Fruit fly (Drosophila melanogaster) ovary, adult (tissue): ENCODE results near the gene CG31650.

Experiments
- CG17801 ChIP-seq: fragments of 200-800 bp; optimal IDR thresholded peaks from 2 replicates; lab custom pipeline; 2019; ENCODE audit warnings: missing biosample characterization, mild to moderate bottlenecking, missing genetic modification characterization, moderate library complexity; ENCODE audit not compliant: partially characterized antibody

CG31650 gene

DNA sequence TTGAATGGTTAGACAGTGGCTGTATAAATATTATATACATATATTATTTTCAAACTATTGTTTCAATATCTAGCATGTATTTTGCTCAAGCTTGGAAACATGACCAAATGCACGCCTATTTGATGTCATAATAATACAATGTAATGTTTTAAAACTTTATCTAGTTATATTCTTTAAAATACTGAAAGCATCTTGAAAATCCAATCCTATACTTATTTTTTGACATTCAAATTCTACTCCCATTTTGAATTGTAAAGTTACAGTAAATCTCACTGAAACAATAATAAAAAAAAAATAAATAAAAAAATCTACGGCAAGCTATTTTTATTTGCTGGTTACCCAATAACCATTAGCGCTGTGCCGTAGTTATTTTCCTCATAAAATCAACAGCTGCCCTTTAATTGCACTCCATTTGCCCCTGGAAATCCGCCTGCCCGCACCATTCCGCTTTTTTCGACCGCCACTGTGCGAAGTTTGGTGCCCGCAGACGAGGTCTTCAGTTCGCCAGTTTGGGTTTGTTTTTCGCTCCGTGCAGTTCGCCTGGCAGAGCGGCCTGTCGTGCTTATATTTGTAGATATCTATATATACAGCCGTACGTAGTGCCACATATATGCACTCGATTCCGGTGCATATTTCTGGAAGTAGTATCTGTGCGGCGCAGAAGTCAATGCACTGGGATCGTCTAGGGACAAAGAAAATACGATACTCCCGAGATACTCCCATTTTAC is 544 bp upstream of the CG31650 start:
- no peak for TF ChIP-seq CG17801 (GFP tag; lab: Kevin White, UChicago)

- TF ChIP-seq CG17801 (GFP tag; lab: Kevin White, UChicago): no peak
These were observed 891 bp downstream of the CG31650 start for dm6 chr2L:5043495-5044146.

dm6 chr2L:5043043-5043442 is 1.5 kb downstream of the CG31650 start, which contains the start of the genes CG33995, CG44000 and CG44001:
Gene CG33995 (plus strand): TSS chr2L:5043270.
Gene CG44000 (plus strand): TSS chr2L:5043270.
Gene CG44001 (plus strand): TSS chr2L:5043270.
- peak; percentile 58 for TF ChIP-seq CG17801 (GFP tag; lab: Kevin White, UChicago)

- no peak for TF ChIP-seq CG17801 (GFP tag; lab: Kevin White, UChicago)
These were observed 2.4 kb downstream of the CG31650 start for dm6 chr2L:5042076-5042475.

DNA sequence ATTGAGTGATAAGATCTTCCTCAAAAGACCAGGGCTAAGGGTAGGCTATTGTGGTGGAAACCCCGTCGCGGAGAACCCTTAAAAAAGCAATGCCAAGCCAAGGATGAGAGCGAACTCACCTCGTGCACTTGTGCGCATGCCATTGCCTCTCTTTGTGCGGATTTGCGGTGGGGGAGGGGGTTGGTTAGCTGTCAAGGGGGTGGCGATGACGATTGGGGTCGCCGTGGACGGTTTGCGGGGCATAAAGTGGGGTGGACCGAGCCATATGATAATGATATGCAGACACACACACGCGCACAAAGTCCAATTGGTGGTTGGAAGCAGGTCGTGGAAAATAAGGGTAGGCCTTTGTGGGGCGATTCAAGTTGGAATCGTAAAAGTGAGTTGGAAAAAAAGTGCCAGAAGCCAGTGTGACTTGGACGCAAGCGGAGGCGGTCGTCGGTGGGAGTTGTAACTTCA is 7.1 kb downstream of the CG31650 start, which contains the start of the genes CG14042 and SP555:
Gene CG14042 (plus strand): TSS at position 308 of the 459 bp plus-strand sequence.
Gene SP555 (plus strand): TSS at position 308 of the 459 bp plus-strand sequence.
- no peak for TF ChIP-seq CG17801 (GFP tag; lab: Kevin White, UChicago)

- TF ChIP-seq CG17801 (GFP tag; lab: Kevin White, UChicago): no peak
These were observed 8.4 kb downstream of the CG31650 start for dm6 chr2L:5036120-5036519.

dm6 chr2L:5031886-5032285 is 12.6 kb downstream of the CG31650 start:
- TF ChIP-seq CG17801 (GFP tag; lab: Kevin White, UChicago): no peak

- no peak for TF ChIP-seq CG17801 (GFP tag; lab: Kevin White, UChicago)
These were observed 13.1 kb downstream of the CG31650 start for dm6 chr2L:5031399-5031798.

DNA sequence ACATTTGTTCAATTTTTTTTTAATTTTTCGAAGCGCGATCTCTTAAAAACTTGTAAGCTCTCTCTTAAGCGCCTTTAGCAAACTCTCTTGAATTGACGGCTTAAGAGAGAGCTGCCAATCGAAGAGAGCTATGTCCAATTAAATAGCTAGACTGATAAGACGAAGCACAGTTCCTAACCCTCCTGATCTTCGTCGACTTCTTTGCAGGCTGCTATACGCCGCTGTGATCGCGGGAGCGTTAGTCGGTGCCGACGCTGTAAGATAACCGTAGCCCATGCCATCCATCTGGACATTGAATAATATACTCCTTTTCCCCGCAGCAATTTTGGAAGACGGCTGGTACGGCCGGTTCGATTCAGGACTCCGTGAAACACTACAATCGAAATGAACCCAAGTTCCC is 14.0 kb downstream of the CG31650 start:
- no peak for TF ChIP-seq CG17801 (GFP tag; lab: Kevin White, UChicago)

DNA sequence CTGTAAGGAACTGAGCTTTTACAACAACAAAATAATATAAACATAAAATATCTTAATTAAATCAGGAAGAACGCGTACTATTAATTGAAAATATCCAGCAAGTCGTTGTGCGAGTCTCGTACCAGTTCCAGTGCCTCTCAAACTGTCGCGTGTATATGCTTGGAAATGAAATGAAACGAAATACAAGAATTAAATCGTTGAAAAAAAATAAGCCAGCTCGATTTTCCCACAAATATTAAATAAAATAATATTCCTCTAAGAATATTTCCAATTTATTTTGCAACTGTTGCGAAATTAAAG is 14.8 kb downstream of the CG31650 start:
- TF ChIP-seq CG17801 (GFP tag; lab: Kevin White, UChicago): no peak

dm6 chr2L:5029049-5029808 is 15.3 kb downstream of the CG31650 start, which contains the start of gene Col4a1:
Gene Col4a1 (plus strand): TSS chr2L:5029609.
- TF ChIP-seq CG17801 (GFP tag; lab: Kevin White, UChicago): no peak

dm6 chr2L:5028091-5028490 is 16.4 kb downstream of the CG31650 start, which contains the start of gene vkg:
Gene vkg (minus strand): TSS chr2L:5028191.
- TF ChIP-seq CG17801 (GFP tag; lab: Kevin White, UChicago): no peak

- no peak for TF ChIP-seq CG17801 (GFP tag; lab: Kevin White, UChicago)
These were observed 17.0 kb downstream of the CG31650 start for dm6 chr2L:5027321-5028069.

DNA sequence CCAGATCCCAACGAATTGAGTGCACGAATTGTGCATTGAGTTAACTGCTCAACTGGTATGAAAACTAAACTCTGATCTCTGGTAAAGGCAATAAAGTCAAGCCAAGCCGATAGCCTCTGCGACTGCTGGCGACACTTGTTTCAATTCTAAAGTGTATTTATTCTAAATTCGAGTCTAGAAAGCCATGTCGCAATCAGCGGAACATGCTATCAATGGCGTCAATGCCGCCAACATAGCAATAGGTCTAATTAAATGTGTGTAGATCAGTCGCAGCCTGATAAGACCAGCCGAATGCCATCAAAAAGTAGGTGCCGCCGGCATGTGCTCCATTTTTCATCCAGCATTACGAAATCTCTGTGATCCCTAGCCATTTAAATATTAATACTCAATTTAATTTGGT is 19.0 kb downstream of the CG31650 start:
- no peak for TF ChIP-seq CG17801 (GFP tag; lab: Kevin White, UChicago)
